Fruit fly (Drosophila melanogaster): Measurements from ENCODE around the gene MED10.
A peak's percentile ranks its signal among the peaks of the same experiment; 100 is the strongest.

Gene MED10

dm6 chr3L:16203236-16203635 lies 28.6 kb upstream of the MED10 start (continued):
- TF ChIP-seq CG17802 (tag; optimal IDR thresholded peaks at IDR 0.05): peak; percentile 33
- no peak for TF ChIP-seq CG4360 (GFP tag; IDR thresholded peaks at IDR 0.05)
- peak; percentile 31 to 59 for TF ChIP-seq chif (GFP tag; optimal IDR thresholded peaks at IDR 0.05)
- no peak for TF ChIP-seq prd (optimal IDR thresholded peaks at IDR 0.05)
- peak; percentile 86 for TF ChIP-seq prd (GFP tag; IDR thresholded peaks at IDR 0.05)
- TF ChIP-seq maf-S (GFP tag; optimal IDR thresholded peaks at IDR 0.05): peak; percentile 72
- no peak for TF ChIP-seq sna (GFP tag; IDR thresholded peaks at IDR 0.05; ENCODE audit: partially characterized antibody)
- TF ChIP-seq D19B (GFP tag; optimal IDR thresholded peaks at IDR 0.05): peak; percentile 75
- peak; percentile 90 for TF ChIP-seq lmd (GFP tag; IDR thresholded peaks at IDR 0.05)
- peak; percentile 9 for TF ChIP-seq Mes4 (GFP tag; optimal IDR thresholded peaks at IDR 0.05)
- no peak for TF ChIP-seq CG14860 (GFP tag; IDR thresholded peaks at IDR 0.05; ENCODE audit: partially characterized antibody)
- TF ChIP-seq CG2712 (tag; optimal IDR thresholded peaks at IDR 0.05): peak; percentile 72
- peak; percentile 90 for TF ChIP-seq sob (GFP tag; IDR thresholded peaks at IDR 0.05)
- no peak for TF ChIP-seq Bgb (GFP tag; IDR thresholded peaks at IDR 0.05; ENCODE audit: partially characterized antibody)
- no peak for TF ChIP-seq z (GFP tag; IDR thresholded peaks at IDR 0.05)
- TF ChIP-seq Sry-δ (GFP tag; optimal IDR thresholded peaks at IDR 0.05): peak; percentile 41
- peak; percentile 65 for TF ChIP-seq Atf-2 (GFP tag; optimal IDR thresholded peaks at IDR 0.05)
- no peak for TF ChIP-seq CG13123 (GFP tag; optimal IDR thresholded peaks at IDR 0.05)
- TF ChIP-seq gro (GFP tag; optimal IDR thresholded peaks at IDR 0.05): peak; percentile 91
- peak; percentile 71; the same call in 1 of the 3 replicates for TF ChIP-seq gce (GFP tag; IDR thresholded peaks at IDR 0.05)
- peak; percentile 47; the same call in 1 of the 2 replicates for TF ChIP-seq ssp (GFP tag; IDR thresholded peaks at IDR 0.05)
- TF ChIP-seq CG16815 (GFP tag; optimal IDR thresholded peaks at IDR 0.05): peak; percentile 68
- peak; percentile 71 for TF ChIP-seq crc (GFP tag; optimal IDR thresholded peaks at IDR 0.05)
- TF ChIP-seq CG11093 (GFP tag; IDR thresholded peaks at IDR 0.05): peak; percentile 83
- peak; percentile 26 for TF ChIP-seq Mad (GFP tag; optimal IDR thresholded peaks at IDR 0.05)
- TF ChIP-seq dpn (GFP tag; optimal IDR thresholded peaks at IDR 0.05): peak; percentile 71 to 91
- TF ChIP-seq cas (GFP tag; IDR thresholded peaks at IDR 0.05): peak; percentile 65; the same call in 1 of the 2 replicates
- TF ChIP-seq wor (GFP tag; IDR thresholded peaks at IDR 0.05): peak; percentile 52; the same call in 1 of the 2 replicates
- TF ChIP-seq CG5245 (GFP tag; optimal IDR thresholded peaks at IDR 0.05): peak; percentile 46
- peak; percentile 66 for TF ChIP-seq CG12155 (GFP tag; optimal IDR thresholded peaks at IDR 0.05)
- TF ChIP-seq mirr (GFP tag; optimal IDR thresholded peaks at IDR 0.05): peak; percentile 60
- TF ChIP-seq ato (GFP tag; IDR thresholded peaks at IDR 0.05; ENCODE audit: partially characterized antibody): no peak
- peak; percentile 58 for TF ChIP-seq CG6765 (GFP tag; optimal IDR thresholded peaks at IDR 0.05)
- TF ChIP-seq CG6813 (GFP tag; optimal IDR thresholded peaks at IDR 0.05): peak; percentile 56
- TF ChIP-seq Hey (tag; optimal IDR thresholded peaks at IDR 0.05): no peak
- TF ChIP-seq CG6854 (GFP tag; optimal IDR thresholded peaks at IDR 0.05): peak; percentile 47
- TF ChIP-seq nerfin-1 (tag; optimal IDR thresholded peaks at IDR 0.05): peak; percentile 26
- TF ChIP-seq D (optimal IDR thresholded peaks at IDR 0.05): no peak
- TF ChIP-seq D (GFP tag; optimal IDR thresholded peaks at IDR 0.05): peak; percentile 42
- peak; percentile 40 for TF ChIP-seq CG12299 (tag; optimal IDR thresholded peaks at IDR 0.05)
- TF ChIP-seq corto (GFP tag; optimal IDR thresholded peaks at IDR 0.05): peak; percentile 30
- no peak for TF ChIP-seq CG10321 (GFP tag; IDR thresholded peaks at IDR 0.05)
- TF ChIP-seq dimm (GFP tag; IDR thresholded peaks at IDR 0.05): peak; percentile 61; the same call in 1 of the 2 replicates
- TF ChIP-seq CG18599 (GFP tag; optimal IDR thresholded peaks at IDR 0.05): peak; percentile 90
- peak; percentile 56 for TF ChIP-seq CrebB (tag; optimal IDR thresholded peaks at IDR 0.05)
- TF ChIP-seq Ets65A (GFP tag): peak; percentile 98
- TF ChIP-seq sc (optimal IDR thresholded peaks at IDR 0.05): no peak
- no peak for TF ChIP-seq sc (GFP tag; optimal IDR thresholded peaks at IDR 0.05)
- TF ChIP-seq lab (GFP tag; optimal IDR thresholded peaks at IDR 0.05): peak; percentile 93
- peak; percentile 73 for TF ChIP-seq Awh (GFP tag; IDR thresholded peaks at IDR 0.05)
- peak in 1 of 2 experiments; percentile 8 for TF ChIP-seq crp (GFP tag; optimal IDR thresholded peaks at IDR 0.05)

All from whole organism, embryonic.